Fruit fly (Drosophila melanogaster) whole organism, embryonic: Measurements from ENCODE around the gene AlaRS.

Source experiments
- Antp ChIP-seq: fragments of 200-800 bp; sonication (Bioruptor generic); optimal IDR thresholded peaks from 3 replicates; lab custom pipeline; 2016; ENCODE audit warnings: missing biosample characterization, missing genetic modification characterization
- BEAF-32 ChIP-seq: fragments of 200-800 bp; sonication (Bioruptor generic); optimal IDR thresholded peaks from 3 replicates; lab custom pipeline; 2017; ENCODE audit warnings: missing biosample characterization, missing genetic modification characterization, mild to moderate bottlenecking, moderate library complexity, missing genetic modification reagents
- CG10979 ChIP-seq: fragments of 200-800 bp; sonication (Bioruptor generic); optimal IDR thresholded peaks from 2 replicates; lab custom pipeline; 2018; ENCODE audit warnings: missing biosample characterization, mild to moderate bottlenecking, missing genetic modification characterization, moderate library complexity
- CG12071 ChIP-seq: fragments of 200-800 bp; sonication (Bioruptor generic); optimal IDR thresholded peaks from 3 replicates; lab custom pipeline; 2018; ENCODE audit warnings: missing biosample characterization, mild to moderate bottlenecking, missing genetic modification characterization
- CG1233 ChIP-seq: fragments of 200-800 bp; sonication (Bioruptor generic); optimal IDR thresholded peaks from 4 replicates; lab custom pipeline; 2018; ENCODE audit warnings: missing biosample characterization, mild to moderate bottlenecking, missing genetic modification characterization
- CG13894 ChIP-seq: fragments of 200-800 bp; sonication (Bioruptor generic); optimal IDR thresholded peaks from 3 replicates; lab custom pipeline; 2018; ENCODE audit warnings: missing biosample characterization, mild to moderate bottlenecking, missing genetic modification characterization, moderate library complexity
- CG15073 ChIP-seq: fragments of 200-800 bp; sonication (Bioruptor generic); optimal IDR thresholded peaks from 2 replicates; lab custom pipeline; 2016; ENCODE audit warnings: missing biosample characterization, missing genetic modification characterization
- CG15269 ChIP-seq: fragments of 200-800 bp; sonication (Bioruptor generic); optimal IDR thresholded peaks from 2 replicates; lab custom pipeline; 2018; ENCODE audit warnings: missing biosample characterization, mild to moderate bottlenecking, missing genetic modification characterization, moderate library complexity
- CG17568 ChIP-seq: fragments of 200-800 bp; sonication (Bioruptor generic); optimal IDR thresholded peaks from 2 replicates; lab custom pipeline; 2018; ENCODE audit warnings: missing biosample characterization, mild to moderate bottlenecking, missing genetic modification characterization, moderate library complexity
- CG17612 ChIP-seq: fragments of 200-800 bp; sonication (Bioruptor generic); IDR thresholded peaks from 2 replicates; pipeline ENCODE4 v1.3.6; 2022; ENCODE audit warnings: missing biosample characterization, missing genetic modification characterization
- CG17802 ChIP-seq: fragments of 200-800 bp; sonication (Bioruptor generic); optimal IDR thresholded peaks from 2 replicates; lab custom pipeline; 2018; ENCODE audit warnings: missing biosample characterization, mild to moderate bottlenecking, missing genetic modification characterization, moderate library complexity
- CG17829 ChIP-seq: fragments of 200-800 bp; optimal IDR thresholded peaks from 2 replicates; lab custom pipeline; 2019; ENCODE audit warnings: missing biosample characterization, mild to moderate bottlenecking, missing genetic modification characterization, moderate library complexity
- CG4424 ChIP-seq: fragments of 200-800 bp; sonication (Bioruptor generic); optimal IDR thresholded peaks from 3 replicates; lab custom pipeline; 2016; ENCODE audit warnings: missing biosample characterization, missing genetic modification characterization
- CG6272 ChIP-seq: fragments of 200-800 bp; sonication (Bioruptor generic); IDR thresholded peaks from 2 replicates; pipeline ENCODE4 v1.3.6; 2022; ENCODE audit warnings: missing biosample characterization, missing genetic modification characterization
- CG7372 ChIP-seq: fragments of 200-800 bp; sonication (Bioruptor generic); IDR thresholded peaks from 2 replicates; pipeline ENCODE4 v1.3.6; 2022; ENCODE audit warnings: missing biosample characterization, missing genetic modification characterization
- CG7839 ChIP-seq: fragments of 200-800 bp; sonication (Bioruptor generic); optimal IDR thresholded peaks from 3 replicates; lab custom pipeline; 2018; ENCODE audit warnings: missing biosample characterization, mild to moderate bottlenecking, missing genetic modification characterization, moderate library complexity
- CG8359 ChIP-seq: fragments of 200-800 bp; sonication (Bioruptor generic); optimal IDR thresholded peaks from 2 replicates; lab custom pipeline; 2017; ENCODE audit warnings: missing biosample characterization, mild to moderate bottlenecking, missing genetic modification characterization, borderline replicate concordance
- CG8924 ChIP-seq: fragments of 200-800 bp; optimal IDR thresholded peaks from 3 replicates; lab custom pipeline; 2019; ENCODE audit warnings: missing biosample characterization, mild to moderate bottlenecking, missing genetic modification characterization, moderate library complexity
- CG9727 ChIP-seq: fragments of 200-800 bp; sonication (Bioruptor generic); optimal IDR thresholded peaks from 3 replicates; lab custom pipeline; 2017; ENCODE audit warnings: missing biosample characterization, mild to moderate bottlenecking, missing genetic modification characterization
- H2.0 ChIP-seq: fragments of 200-800 bp; sonication (Bioruptor generic); IDR thresholded peaks from 2 replicates; pipeline ENCODE4 v1.3.6; 2022; ENCODE audit warnings: missing biosample characterization, missing genetic modification characterization
- HLH4C ChIP-seq: fragments of 200-800 bp; sonication (Bioruptor generic); IDR thresholded peaks from 3 replicates; pipeline ENCODE4 v1.3.6; 2022; ENCODE audit warnings: missing biosample characterization, missing genetic modification characterization; ENCODE audit not compliant: partially characterized antibody
- HLH54F ChIP-seq: fragments of 200-800 bp; sonication (Bioruptor generic); optimal IDR thresholded peaks from 3 replicates; lab custom pipeline; 2016; ENCODE audit warnings: missing biosample characterization, missing genetic modification characterization
- HLHmδ ChIP-seq: fragments of 200-800 bp; sonication (Bioruptor generic); optimal IDR thresholded peaks from 2 replicates; lab custom pipeline; 2018; ENCODE audit warnings: missing biosample characterization, mild to moderate bottlenecking, missing genetic modification characterization, moderate library complexity
- Hr39 ChIP-seq: fragments of >200 bp; optimal IDR thresholded peaks from 2 replicates; lab custom pipeline; 2017
- NC2β ChIP-seq: fragments of 200-800 bp; sonication (Bioruptor generic); optimal IDR thresholded peaks from 2 replicates; lab custom pipeline; 2016; ENCODE audit warnings: missing biosample characterization, missing genetic modification characterization
- Oaz ChIP-seq: fragments of 200-800 bp; sonication (Bioruptor generic); IDR thresholded peaks from 2 replicates; pipeline ENCODE4 v1.3.6; 2022; ENCODE audit warnings: missing biosample characterization, missing genetic modification characterization
- Optix ChIP-seq: fragments of 200-800 bp; sonication (Bioruptor generic); IDR thresholded peaks from 3 replicates; pipeline ENCODE4 v1.3.6; 2022; ENCODE audit warnings: missing biosample characterization, missing genetic modification characterization
- PHDP ChIP-seq: fragments of 200-800 bp; sonication (Bioruptor generic); optimal IDR thresholded peaks from 3 replicates; lab custom pipeline; 2018; ENCODE audit warnings: missing biosample characterization, mild to moderate bottlenecking, missing genetic modification characterization, moderate library complexity
- Side ChIP-seq: fragments of 200-800 bp; sonication (Bioruptor generic); optimal IDR thresholded peaks from 2 replicates; lab custom pipeline; 2016; ENCODE audit warnings: missing biosample characterization, missing genetic modification characterization
- Stat92E ChIP-seq, 3 experiments: fragments of >200 bp in 2 of 3; fragments of 200-800 bp in 1 of 3; sonication (Bioruptor generic) in 1 of 3; optimal IDR thresholded peaks; 2 replicates each; lab custom pipeline; 2017 to 2019; ENCODE audit warnings: missing biosample characterization in 3 of 3, missing genetic modification characterization in 3 of 3, mild to moderate bottlenecking in 1 of 3, moderate library complexity in 1 of 3
- ac ChIP-seq: fragments of 200-800 bp; sonication (Bioruptor generic); optimal IDR thresholded peaks from 3 replicates; lab custom pipeline; 2017; ENCODE audit warnings: missing biosample characterization, mild to moderate bottlenecking, missing genetic modification characterization
- al ChIP-seq: fragments of 200-800 bp; sonication (Bioruptor generic); IDR thresholded peaks from 2 replicates; pipeline ENCODE4 v1.3.6; 2022; ENCODE audit warnings: missing biosample characterization, missing genetic modification characterization
- cato ChIP-seq: fragments of 200-800 bp; sonication (Bioruptor generic); optimal IDR thresholded peaks from 2 replicates; lab custom pipeline; 2016; ENCODE audit warnings: missing biosample characterization, missing genetic modification characterization, borderline replicate concordance
- cwo ChIP-seq: fragments of 200-800 bp; sonication (Bioruptor generic); optimal IDR thresholded peaks from 3 replicates; lab custom pipeline; 2017; ENCODE audit warnings: missing biosample characterization, missing genetic modification characterization, mild to moderate bottlenecking, moderate library complexity, missing genetic modification reagents
- klu ChIP-seq: fragments of 200-800 bp; sonication (Bioruptor generic); IDR thresholded peaks from 2 replicates; pipeline ENCODE4 v1.3.6; 2022; ENCODE audit warnings: missing biosample characterization, missing genetic modification characterization
- maf-S ChIP-seq: fragments of 200-800 bp; sonication (Bioruptor generic); optimal IDR thresholded peaks from 2 replicates; lab custom pipeline; 2016; ENCODE audit warnings: missing biosample characterization, missing genetic modification characterization
- mam ChIP-seq: fragments of 200-800 bp; sonication (Bioruptor generic); optimal IDR thresholded peaks from 3 replicates; lab custom pipeline; 2016; ENCODE audit warnings: missing biosample characterization, missing genetic modification characterization
- mirr ChIP-seq: fragments of 200-800 bp; sonication (Bioruptor generic); optimal IDR thresholded peaks from 3 replicates; lab custom pipeline; 2018; ENCODE audit warnings: missing biosample characterization, mild to moderate bottlenecking, missing genetic modification characterization
- peb ChIP-seq: fragments of 200-800 bp; sonication (Bioruptor generic); IDR thresholded peaks from 2 replicates; pipeline ENCODE4 v1.3.6; 2022; ENCODE audit warnings: missing biosample characterization, missing genetic modification characterization
- pho ChIP-seq: fragments of 200-800 bp; sonication (Bioruptor generic); optimal IDR thresholded peaks from 2 replicates; lab custom pipeline; 2016; ENCODE audit warnings: missing biosample characterization, missing genetic modification characterization
- prd ChIP-seq, 3 experiments: fragments of >200 bp in 2 of 3; fragments of 200-800 bp in 1 of 3; sonication (Bioruptor generic) in 1 of 3; optimal IDR thresholded peaks in 2 of 3; IDR thresholded peaks in 1 of 3; 2 replicates in 2 of 3; 3 replicates in 1 of 3; pipeline versions ENCODE4 v1.3.6 to Lab custom; 2017 to 2022; ENCODE audit warnings: missing biosample characterization in 1 of 3, missing genetic modification characterization in 1 of 3
- pum ChIP-seq: fragments of 200-800 bp; sonication (Bioruptor generic); optimal IDR thresholded peaks from 2 replicates; lab custom pipeline; 2016; ENCODE audit warnings: missing biosample characterization, missing genetic modification characterization
- sc ChIP-seq, 3 experiments: fragments of >200 bp in 2 of 3; fragments of 200-800 bp in 1 of 3; sonication (Bioruptor generic) in 1 of 3; optimal IDR thresholded peaks; 2 replicates in 2 of 3; 3 replicates in 1 of 3; lab custom pipeline; 2017; ENCODE audit warnings: mild to moderate bottlenecking in 1 of 3, missing biosample characterization in 1 of 3, missing genetic modification characterization in 1 of 3, missing genetic modification reagents in 1 of 3
- sd ChIP-seq: fragments of 200-800 bp; sonication (Bioruptor generic); optimal IDR thresholded peaks from 3 replicates; lab custom pipeline; 2018; ENCODE audit warnings: missing biosample characterization, mild to moderate bottlenecking, missing genetic modification characterization, moderate library complexity
- seq ChIP-seq: fragments of 200-800 bp; sonication (Bioruptor generic); IDR thresholded peaks from 2 replicates; pipeline ENCODE4 v1.3.6; 2022; ENCODE audit warnings: missing biosample characterization, missing genetic modification characterization
- tin ChIP-seq: fragments of 200-800 bp; sonication (Bioruptor generic); optimal IDR thresholded peaks from 3 replicates; lab custom pipeline; 2016; ENCODE audit warnings: missing biosample characterization, missing genetic modification characterization
- toy ChIP-seq: fragments of 200-800 bp; sonication (Bioruptor generic); IDR thresholded peaks from 2 replicates; pipeline ENCODE4 v1.3.6; 2022; ENCODE audit warnings: missing biosample characterization, missing genetic modification characterization
- vfl ChIP-seq: fragments of 200-800 bp; sonication (Bioruptor generic); optimal IDR thresholded peaks from 2 replicates; lab custom pipeline; 2016; ENCODE audit warnings: missing biosample characterization, missing genetic modification characterization

AlaRS gene

dm6 chr2L:8362273-8362954 lies 19.1 kb downstream of the AlaRS start, which contains the start of gene CG7627 (continued):
- peak; percentile 58 for TF ChIP-seq CG6272 (GFP tag; lab: Robert Waterston, UW)
- TF ChIP-seq CG8359 (GFP tag; lab: Kevin White, UChicago): peak; percentile 39
- TF ChIP-seq al (GFP tag; lab: Robert Waterston, UW): peak; percentile 75
- peak; percentile 41 for TF ChIP-seq sd
- TF ChIP-seq ac (GFP tag; lab: Kevin White, UChicago): no peak
- peak; percentile 82 for TF ChIP-seq CG9727
- no peak for TF ChIP-seq HLH4C (GFP tag; lab: Robert Waterston, UW)
- peak; percentile 71 for TF ChIP-seq seq (GFP tag; lab: Robert Waterston, UW)
- TF ChIP-seq vfl (GFP tag; lab: Kevin White, UChicago): peak; percentile 65
- peak; percentile 63 for TF ChIP-seq pum (GFP tag; lab: Kevin White, UChicago)
- no peak for TF ChIP-seq Hr39 (lab: Kevin White, UChicago)
- no peak for TF ChIP-seq sc (optimal IDR thresholded peaks at IDR 0.05; lab: Kevin White, UChicago)
- TF ChIP-seq sc (GFP tag; optimal IDR thresholded peaks at IDR 0.05; lab: Kevin White, UChicago): peak; percentile 6
- TF ChIP-seq klu (GFP tag; lab: Robert Waterston, UW): peak; percentile 25; the same call in 1 of the 2 replicates
- TF ChIP-seq CG15073: peak; percentile 15
- peak; percentile 82 for TF ChIP-seq CG4424 (GFP tag; lab: Kevin White, UChicago)
- peak; percentile 61 for TF ChIP-seq CG8924 (tag; lab: Kevin White, UChicago)
- peak; percentile 72 for TF ChIP-seq CG17829 (tag; lab: Kevin White, UChicago)
- peak; percentile 65 for TF ChIP-seq peb (GFP tag; lab: Robert Waterston, UW)
- peak; percentile 80 for TF ChIP-seq CG7839 (tag; lab: Kevin White, UChicago)
- peak; percentile 70 for TF ChIP-seq Antp (GFP tag; lab: Kevin White, UChicago)
- TF ChIP-seq cato (GFP tag; lab: Kevin White, UChicago): no peak
- peak; percentile 48; the same call in 1 of the 2 replicates for TF ChIP-seq Oaz
- peak; percentile 75 for TF ChIP-seq CG13894
- TF ChIP-seq Side (GFP tag; lab: Kevin White, UChicago): peak; percentile 70
- peak; percentile 68 for TF ChIP-seq tin
- peak; percentile 54; the same call in 1 of the 2 replicates for TF ChIP-seq toy
- TF ChIP-seq prd (optimal IDR thresholded peaks at IDR 0.05; lab: Kevin White, UChicago): no peak
- peak; percentile 81 for TF ChIP-seq prd (GFP tag; IDR thresholded peaks at IDR 0.05; lab: Robert Waterston, UW)
- TF ChIP-seq H2.0: peak; percentile 66
- no peak for TF ChIP-seq CG17612 (GFP tag; lab: Robert Waterston, UW)
- TF ChIP-seq mam (GFP tag; lab: Kevin White, UChicago): peak; percentile 84
- peak; percentile 72 for TF ChIP-seq HLH54F (GFP tag; lab: Kevin White, UChicago)
- TF ChIP-seq CG12071 (GFP tag; lab: Kevin White, UChicago): peak; percentile 32
- TF ChIP-seq NC2β (GFP tag; lab: Kevin White, UChicago): peak; percentile 49
- TF ChIP-seq CG17802 (tag; lab: Kevin White, UChicago): peak; percentile 34
- TF ChIP-seq BEAF-32 (GFP tag; lab: Kevin White, UChicago): no peak
- no peak for TF ChIP-seq Stat92E (GFP tag; optimal IDR thresholded peaks at IDR 0.05; lab: Kevin White, UChicago)
- TF ChIP-seq CG7372: peak; percentile 75
- TF ChIP-seq CG1233: peak; percentile 54
- TF ChIP-seq mirr: no peak
- peak; percentile 59 for TF ChIP-seq pho (GFP tag; lab: Kevin White, UChicago)
- peak; percentile 76 for TF ChIP-seq CG15269 (tag; lab: Kevin White, UChicago)
- TF ChIP-seq PHDP (tag; lab: Kevin White, UChicago): peak; percentile 68
- peak; percentile 64; the same call in 1 of the 3 replicates for TF ChIP-seq Optix
- peak; percentile 83 for TF ChIP-seq cwo (GFP tag; lab: Kevin White, UChicago)
- peak; percentile 78 for TF ChIP-seq CG10979
- TF ChIP-seq CG17568 (GFP tag; lab: Kevin White, UChicago): peak; percentile 45
- TF ChIP-seq maf-S (GFP tag; lab: Kevin White, UChicago): peak; percentile 43
- TF ChIP-seq HLHmδ: no peak
